Worm (Caenorhabditis elegans): ENCODE measurements around the gene chil-6.

chil-6 gene

DNA sequence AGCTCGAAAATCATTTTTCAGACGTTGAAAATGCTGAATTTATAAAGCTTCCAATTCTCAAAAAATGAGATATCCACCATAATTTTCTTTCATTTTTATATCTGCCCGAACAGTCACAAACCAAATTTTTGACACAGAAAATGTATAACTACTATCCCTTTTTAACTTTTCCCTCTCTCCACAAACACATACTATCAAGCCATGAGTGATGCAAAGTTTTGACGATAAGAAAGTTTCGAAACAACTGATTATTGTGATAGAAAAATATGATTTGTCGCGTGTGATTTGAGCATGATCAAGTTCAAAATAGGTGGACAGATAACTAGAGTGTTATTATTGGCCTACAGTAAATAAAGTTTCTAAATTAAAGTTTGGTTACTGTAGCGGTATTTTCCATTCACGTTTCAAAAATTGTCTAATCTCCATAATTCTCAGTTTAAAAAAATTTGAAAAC, 50.1 kb downstream of the chil-6 start, which contains the start of gene cyp-13A8 (continued):
- TF ChIP-seq tlp-1 (tag; optimal IDR thresholded peaks at IDR 0.05) (no peak), aha-1 (tag; optimal IDR thresholded peaks at IDR 0.05) (no peak), unc-130 (tag; optimal IDR thresholded peaks at IDR 0.05) (no peak), fkh-10 (GFP tag; optimal IDR thresholded peaks at IDR 0.05) (no peak), unc-86 (tag; optimal IDR thresholded peaks at IDR 0.05) (no peak), nhr-84 (tag; optimal IDR thresholded peaks at IDR 0.05) (no peak), efl-3 (GFP tag; optimal IDR thresholded peaks at IDR 0.05) (no peak), egl-13 (tag; optimal IDR thresholded peaks at IDR 0.05) (no peak), rnt-1 (tag; optimal IDR thresholded peaks at IDR 0.05) (no peak), nhr-47 (tag; optimal IDR thresholded peaks at IDR 0.05) (no peak), Y116A8C.19 (tag; optimal IDR thresholded peaks at IDR 0.05; ENCODE audit: borderline replicate concordance) (no peak), egl-27 (tag; optimal IDR thresholded peaks at IDR 0.05) (no peak), ztf-4 (tag; optimal IDR thresholded peaks at IDR 0.05) (no peak), dpl-1 (GFP tag; optimal IDR thresholded peaks at IDR 0.05) (no peak), sox-4 (tag; optimal IDR thresholded peaks at IDR 0.05) (no peak), nhr-85 (tag) (peak; percentile 60), lir-3 (tag; optimal IDR thresholded peaks at IDR 0.05; ENCODE audit: poor library complexity) (no peak), mab-9 (GFP tag; IDR thresholded peaks at IDR 0.05) (no peak), sptf-1 (tag; optimal IDR thresholded peaks at IDR 0.05) (no peak), ceh-63 (GFP tag; optimal IDR thresholded peaks at IDR 0.05) (no peak), mep-1 (tag; optimal IDR thresholded peaks at IDR 0.05) (no peak), dsc-1 (tag; optimal IDR thresholded peaks at IDR 0.05) (no peak), tbx-2 (tag; optimal IDR thresholded peaks at IDR 0.05) (no peak), isw-1 (GFP tag; IDR thresholded peaks at IDR 0.05) (no peak), F16B12.6 (tag; optimal IDR thresholded peaks at IDR 0.05) (no peak), grh-1 (GFP tag; IDR thresholded peaks at IDR 0.05) (no peak), swsn-7 (tag; optimal IDR thresholded peaks at IDR 0.05) (no peak), pax-3 (tag; optimal IDR thresholded peaks at IDR 0.05) (no peak), nhr-90 (tag; optimal IDR thresholded peaks at IDR 0.05; ENCODE audit: poor library complexity) (no peak), ceh-88 (GFP tag; IDR thresholded peaks at IDR 0.05) (no peak), pqm-1 (tag; optimal IDR thresholded peaks at IDR 0.05) (no peak), nhr-28 (tag; optimal IDR thresholded peaks at IDR 0.05) (no peak), nhr-77 (tag; optimal IDR thresholded peaks at IDR 0.05) (no peak), nhr-71 (tag; optimal IDR thresholded peaks at IDR 0.05) (peak; percentile 31), ama-1 (optimal IDR thresholded peaks at IDR 0.05) (no peak), efl-1 (optimal IDR thresholded peaks at IDR 0.05) (no peak), efl-1 (GFP tag; optimal IDR thresholded peaks at IDR 0.05 in 1 of 2) (peak in 1 of 2 experiments; percentile 91), fos-1 (tag; optimal IDR thresholded peaks at IDR 0.05) (no peak), elt-3 (tag; optimal IDR thresholded peaks at IDR 0.05) (peak in 1 of 6 experiments; percentile 43), hlh-17 (GFP tag; optimal IDR thresholded peaks at IDR 0.05; ENCODE audit: borderline replicate concordance) (no peak), blmp-1 (tag; optimal IDR thresholded peaks at IDR 0.05) (peak; percentile 32), C04F5.9 (tag; optimal IDR thresholded peaks at IDR 0.05) (no peak), snu-23 (GFP tag; optimal IDR thresholded peaks at IDR 0.05) (peak; percentile 23), fkh-8 (tag; optimal IDR thresholded peaks at IDR 0.05) (no peak), nhr-20 (tag; optimal IDR thresholded peaks at IDR 0.05) (peak; percentile 93), ceh-8 (GFP tag; optimal IDR thresholded peaks at IDR 0.05) (no peak), unc-62 (GFP tag; optimal IDR thresholded peaks at IDR 0.05) (no peak), xbp-1 (tag; optimal IDR thresholded peaks at IDR 0.05) (no peak), C34B4.2 (tag; optimal IDR thresholded peaks at IDR 0.05) (no peak), unc-30 (tag; optimal IDR thresholded peaks at IDR 0.05) (no peak), lin-39 (tag; optimal IDR thresholded peaks at IDR 0.05) (no peak), lin-14 (GFP tag; optimal IDR thresholded peaks at IDR 0.05) (peak; percentile 63), nhr-19 (GFP tag; conservative IDR thresholded peaks at IDR 0.05) (no peak), snpc-4 (tag; optimal IDR thresholded peaks at IDR 0.05) (no peak)
